Worm (Caenorhabditis elegans): ENCODE results near the gene ttr-17.

Gene ttr-17

DNA sequence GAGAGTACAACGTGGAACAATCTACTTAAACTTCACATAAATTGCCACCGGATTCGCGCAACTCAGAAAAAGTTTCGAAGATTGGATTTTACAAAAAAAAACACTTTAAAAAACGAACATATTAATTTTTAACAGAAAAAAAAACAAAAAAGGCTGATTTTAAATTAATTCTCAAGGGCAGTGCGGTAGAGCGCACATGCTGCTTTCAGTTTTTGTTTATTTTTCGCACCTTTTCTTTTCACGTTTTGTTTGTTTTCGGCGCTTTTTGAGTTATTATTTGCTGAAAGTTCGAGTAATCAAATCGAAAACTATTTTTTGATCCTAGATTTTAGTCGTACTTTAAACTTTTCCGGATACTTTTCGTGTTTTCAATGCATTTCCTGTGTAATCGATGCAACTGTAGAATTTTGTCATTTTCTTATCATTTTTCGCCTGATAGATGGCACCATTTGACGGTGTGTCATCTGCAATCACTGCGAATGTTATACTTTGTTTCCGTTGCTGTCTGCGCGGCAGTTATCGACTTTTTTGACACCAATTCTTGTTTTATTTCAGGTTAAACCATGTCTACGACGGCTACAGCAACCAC is 46.8 kb downstream of the ttr-17 start, which contains the start of gene F13H10.8:
Gene F13H10.8, plus strand, starts transcription at position 556 of the 589 bp plus-strand sequence.
- TF ChIP-seq him-1 (tag; optimal IDR thresholded peaks at IDR 0.05) (no peak), W03F9.2 (tag; optimal IDR thresholded peaks at IDR 0.05) (peak; percentile 61)

Data from whole organism, L4/young adult.